Worm (Caenorhabditis elegans) whole organism, mixed stage, embryonic: ENCODE measurements around the gene F46B3.23.
"Not testable (repeated sequence)": the region's sequence is repeated elsewhere in the genome, so short reads cannot be mapped to it uniquely, and the experiment has no call there.

Source experiments
- M03D4.4 ChIP-seq: sonication (generic microtip); optimal IDR thresholded peaks from 2 replicates; lab custom pipeline; 2017; ENCODE audit warnings: mild to moderate bottlenecking, missing genetic modification characterization, missing compliant biosample characterization
- bed-3 ChIP-seq: fragments of 200-800 bp; sonication (Bioruptor generic); optimal IDR thresholded peaks from 3 replicates; lab custom pipeline; 2018; ENCODE audit warnings: mild to moderate bottlenecking, missing genetic modification characterization, moderate library complexity, missing compliant biosample characterization
- blmp-1 ChIP-seq: fragments of 150-350 bp; optimal IDR thresholded peaks from 2 replicates; lab custom pipeline; 2014; ENCODE audit warnings: missing biosample characterization, missing genetic modification characterization
- ceh-39 ChIP-seq: fragments of 150-350 bp; optimal IDR thresholded peaks from 2 replicates; lab custom pipeline; 2014; ENCODE audit warnings: missing biosample characterization, missing genetic modification characterization
- ceh-43 ChIP-seq: fragments of 200-800 bp; sonication (Bioruptor generic); optimal IDR thresholded peaks from 2 replicates; lab custom pipeline; 2018; ENCODE audit warnings: mild to moderate bottlenecking, missing genetic modification characterization, moderate library complexity, missing compliant biosample characterization
- ces-1 ChIP-seq: fragments of 150-350 bp; optimal IDR thresholded peaks from 2 replicates; lab custom pipeline; 2014; ENCODE audit warnings: missing biosample characterization, missing genetic modification reagents, missing genetic modification characterization
- cnd-1 ChIP-seq: fragments of 200-800 bp; sonication (Bioruptor generic); optimal IDR thresholded peaks from 2 replicates; lab custom pipeline; 2018; ENCODE audit warnings: mild to moderate bottlenecking, missing genetic modification characterization, missing compliant biosample characterization
- drap-1 ChIP-seq: fragments of 200-800 bp; sonication (Bioruptor generic); optimal IDR thresholded peaks from 3 replicates; lab custom pipeline; 2018; ENCODE audit warnings: mild to moderate bottlenecking, missing genetic modification characterization, missing compliant biosample characterization
- elt-1 ChIP-seq: sonication (generic microtip); optimal IDR thresholded peaks from 2 replicates; lab custom pipeline; 2017; ENCODE audit warnings: missing genetic modification characterization, mild to moderate bottlenecking, missing compliant biosample characterization, antibody characterized with exemption, moderate library complexity, borderline replicate concordance; ENCODE audit not compliant: insufficient read depth
- elt-3 ChIP-seq: fragments of 150-350 bp; optimal IDR thresholded peaks from 2 replicates; lab custom pipeline; 2014; ENCODE audit warnings: missing biosample characterization, missing genetic modification characterization
- ham-2 ChIP-seq: fragments of 200-800 bp; sonication (Bioruptor generic); optimal IDR thresholded peaks from 2 replicates; lab custom pipeline; 2018; ENCODE audit warnings: mild to moderate bottlenecking, missing genetic modification characterization, missing compliant biosample characterization
- hlh-1 ChIP-seq: fragments of 150-350 bp; optimal IDR thresholded peaks from 2 replicates; lab custom pipeline; 2014; ENCODE audit warnings: missing biosample characterization, missing genetic modification reagents, missing genetic modification characterization
- lin-13 ChIP-seq: fragments of 150-350 bp; optimal IDR thresholded peaks from 2 replicates; lab custom pipeline; 2014; ENCODE audit warnings: missing biosample characterization, missing genetic modification characterization
- lsy-2 ChIP-seq: fragments of 150-350 bp; optimal IDR thresholded peaks from 2 replicates; lab custom pipeline; 2014; ENCODE audit warnings: missing biosample characterization, missing genetic modification characterization
- mab-5 ChIP-seq: fragments of 150-350 bp; optimal IDR thresholded peaks from 2 replicates; lab custom pipeline; 2014; ENCODE audit warnings: missing biosample characterization, missing genetic modification characterization
- mep-1 ChIP-seq: fragments of 150-350 bp; optimal IDR thresholded peaks from 2 replicates; lab custom pipeline; 2017; ENCODE audit warnings: missing biosample characterization, missing genetic modification reagents, missing genetic modification characterization, inconsistent platforms
- mls-2 ChIP-seq: sonication (generic microtip); optimal IDR thresholded peaks from 2 replicates; lab custom pipeline; 2016; ENCODE audit warnings: mild to moderate bottlenecking, missing genetic modification characterization, moderate library complexity, missing compliant biosample characterization
- nhr-12 ChIP-seq: fragments of 150-350 bp; optimal IDR thresholded peaks from 2 replicates; lab custom pipeline; 2014; ENCODE audit warnings: missing biosample characterization, missing genetic modification characterization
- nhr-2 ChIP-seq: fragments of 150-350 bp; optimal IDR thresholded peaks from 2 replicates; lab custom pipeline; 2014; ENCODE audit warnings: missing biosample characterization, missing genetic modification characterization
- nhr-237 ChIP-seq: fragments of 150-350 bp; optimal IDR thresholded peaks from 2 replicates; lab custom pipeline; 2014; ENCODE audit warnings: missing biosample characterization, missing genetic modification characterization
- nhr-76 ChIP-seq: sonication (generic microtip); optimal IDR thresholded peaks from 2 replicates; lab custom pipeline; 2017; ENCODE audit warnings: missing biosample characterization, missing genetic modification characterization
- pha-4 ChIP-seq: fragments of 150-350 bp; optimal IDR thresholded peaks from 2 replicates; lab custom pipeline; 2018; ENCODE audit warnings: missing biosample characterization, missing genetic modification reagents, missing genetic modification characterization
- snpc-4 ChIP-seq: fragments of 150-350 bp; optimal IDR thresholded peaks from 2 replicates; lab custom pipeline; 2014; ENCODE audit warnings: missing biosample characterization, missing genetic modification characterization
- sptf-1 ChIP-seq: sonication (generic microtip); optimal IDR thresholded peaks from 2 replicates; lab custom pipeline; 2017; ENCODE audit warnings: mild to moderate bottlenecking, missing genetic modification characterization, moderate library complexity, missing compliant biosample characterization
- tbx-8 ChIP-seq: fragments of 200-800 bp; sonication (Bioruptor generic); optimal IDR thresholded peaks from 2 replicates; lab custom pipeline; 2018; ENCODE audit warnings: mild to moderate bottlenecking, missing genetic modification characterization, moderate library complexity, missing compliant biosample characterization
- zip-8 ChIP-seq: fragments of 150-350 bp; optimal IDR thresholded peaks from 2 replicates; lab custom pipeline; 2014; ENCODE audit warnings: missing biosample characterization, missing genetic modification characterization
- ztf-11 ChIP-seq: fragments of 150-350 bp; optimal IDR thresholded peaks from 2 replicates; lab custom pipeline; 2014; ENCODE audit warnings: missing biosample characterization, missing genetic modification characterization

Gene F46B3.23

ce11 chrV:20579534-20579933, 27.0 kb downstream of the F46B3.23 start, which contains the start of gene F26F2.8:
Gene F26F2.8 (plus strand): TSS chrV:20579546.
- no peak for TF ChIP-seq drap-1
- no peak for TF ChIP-seq ztf-11 (tag; lab: Kevin White, UChicago)
- TF ChIP-seq ceh-39 (tag; lab: Kevin White, UChicago): no peak
- TF ChIP-seq sptf-1 (tag; lab: Kevin White, UChicago): no peak
- TF ChIP-seq mep-1 (tag; lab: Kevin White, UChicago): no peak
- no peak for TF ChIP-seq nhr-76 (tag; lab: Kevin White, UChicago)
- TF ChIP-seq elt-3 (tag; lab: Kevin White, UChicago): no peak
- TF ChIP-seq ces-1 (GFP tag; lab: Kevin White, UChicago): no peak
- no peak for TF ChIP-seq zip-8 (tag; lab: Kevin White, UChicago)
- TF ChIP-seq blmp-1 (tag; lab: Kevin White, UChicago): no peak
- TF ChIP-seq lin-13 (tag; lab: Kevin White, UChicago): no peak
- no peak for TF ChIP-seq elt-1 (tag; lab: Kevin White, UChicago)

ce11 chrV:20574872-20575271, 31.6 kb downstream of the F46B3.23 start:
- TF ChIP-seq pha-4 (tag; lab: Kevin White, UChicago) (no peak), bed-3 (no peak), ztf-11 (tag; lab: Kevin White, UChicago) (no peak)

- TF ChIP-seq bed-3: no peak
- TF ChIP-seq mls-2 (tag; lab: Kevin White, UChicago): no peak
- TF ChIP-seq pha-4 (tag; lab: Kevin White, UChicago): no peak
- no peak for TF ChIP-seq mep-1 (tag; lab: Kevin White, UChicago)
- TF ChIP-seq nhr-76 (tag; lab: Kevin White, UChicago): no peak
Observed at ce11 chrV:20574314-20574713, 32.2 kb downstream of the F46B3.23 start, which contains the start of gene clec-263. Gene clec-263 (plus strand): TSS chrV:20574614.

ce11 chrV:20573392-20573791, 33.1 kb downstream of the F46B3.23 start, which contains the start of gene F26F2.5:
Gene F26F2.5 (plus strand): TSS chrV:20573692.
- TF ChIP-seq elt-3 (tag; lab: Kevin White, UChicago): no peak
- no peak for TF ChIP-seq ceh-43 (GFP tag; lab: Kevin White, UChicago)
- TF ChIP-seq nhr-76 (tag; lab: Kevin White, UChicago): no peak
- TF ChIP-seq zip-8 (tag; lab: Kevin White, UChicago): no peak
- TF ChIP-seq hlh-1 (tag; lab: Kevin White, UChicago): no peak
- TF ChIP-seq pha-4 (tag; lab: Kevin White, UChicago): no peak
- no peak for TF ChIP-seq M03D4.4

- not testable (repeated sequence) for TF ChIP-seq blmp-1, zip-8, mls-2 (tag; lab: Kevin White, UChicago)
Observed at ce11 chrV:20568995-20569394, 37.5 kb downstream of the F46B3.23 start, which contains the start of gene F26F2.4. Gene F26F2.4 (plus strand): TSS chrV:20569295.

- TF ChIP-seq ces-1 (GFP tag; lab: Kevin White, UChicago) (no peak), M03D4.4 (no peak), nhr-237 (tag; lab: Kevin White, UChicago) (no peak), sptf-1 (tag; lab: Kevin White, UChicago) (no peak)
Observed at ce11 chrV:20566454-20566853, 40.1 kb downstream of the F46B3.23 start, which contains the start of gene F26F2.3. Gene F26F2.3 (minus strand): TSS chrV:20566554.

- not testable (repeated sequence) for TF ChIP-seq ham-2 (GFP tag; lab: Kevin White, UChicago); pha-4 (tag; lab: Kevin White, UChicago); sptf-1 (tag; lab: Kevin White, UChicago)
Observed at ce11 chrV:20564054-20564453, 42.5 kb downstream of the F46B3.23 start, which contains the start of gene F26F2.13. Gene F26F2.13 (plus strand): TSS chrV:20564354.

ce11 chrV:20561795-20562194, 44.7 kb downstream of the F46B3.23 start, which contains the start of gene F26F2.1:
Gene F26F2.1 (minus strand): TSS chrV:20561895.
- TF ChIP-seq lsy-2 (tag; lab: Kevin White, UChicago) (no peak), nhr-12 (tag; lab: Kevin White, UChicago) (no peak), mab-5 (tag; lab: Kevin White, UChicago) (no peak), ztf-11 (tag; lab: Kevin White, UChicago) (no peak), cnd-1 (tag; lab: Kevin White, UChicago) (no peak), tbx-8 (GFP tag; lab: Kevin White, UChicago) (no peak), snpc-4 (tag; lab: Kevin White, UChicago) (no peak), nhr-2 (tag; lab: Kevin White, UChicago) (no peak), mep-1 (tag; lab: Kevin White, UChicago) (no peak)
- TF ChIP-seq, all 35 proteins: peak for 0
